Fruit fly (Drosophila melanogaster): ENCODE data around the gene Pi3K92E.

Gene Pi3K92E

DNA sequence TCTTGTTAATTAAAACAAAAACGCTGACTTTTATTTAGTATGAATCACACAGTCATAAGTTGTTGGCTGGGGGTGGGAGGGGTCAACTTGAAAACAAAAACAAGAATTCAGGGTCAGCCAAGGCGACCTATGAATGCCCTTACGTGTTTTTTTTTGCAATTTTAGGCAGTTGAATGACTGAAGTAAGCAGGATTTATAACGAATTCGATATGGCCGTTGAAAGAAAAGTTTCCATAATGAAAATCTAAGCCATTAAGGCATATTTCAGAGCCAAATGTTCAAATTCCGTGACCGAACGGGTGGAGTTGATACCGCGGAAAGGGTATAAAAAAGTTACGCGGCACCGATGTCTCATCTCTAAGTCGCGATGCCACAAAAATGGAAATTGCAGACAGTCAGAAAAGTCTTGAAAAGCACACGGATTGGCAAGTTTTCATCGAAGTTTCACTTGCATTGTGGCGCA, 517 bp downstream of the Pi3K92E start (continued):
- TF ChIP-seq Fer1 (GFP tag; optimal IDR thresholded peaks at IDR 0.05): peak; percentile 78
- TF ChIP-seq CG2202 (tag; optimal IDR thresholded peaks at IDR 0.05): peak; percentile 32
- TF ChIP-seq CG18476 (GFP tag; optimal IDR thresholded peaks at IDR 0.05): peak; percentile 22
- no peak for TF ChIP-seq CG6175 (GFP tag; IDR thresholded peaks at IDR 0.05)
- peak; percentile 72 for TF ChIP-seq Ptx1 (GFP tag; IDR thresholded peaks at IDR 0.05)
- peak; percentile 54; the same call in 1 of the 3 replicates for TF ChIP-seq CG11456 (GFP tag; IDR thresholded peaks at IDR 0.05)
- TF ChIP-seq nerfin-1 (tag; optimal IDR thresholded peaks at IDR 0.05): no peak
- peak; percentile 87 for TF ChIP-seq ftz-f1 (GFP tag; optimal IDR thresholded peaks at IDR 0.05)
- TF ChIP-seq CG12942 (GFP tag; optimal IDR thresholded peaks at IDR 0.05): peak; percentile 68
- TF ChIP-seq Atf6 (GFP tag; IDR thresholded peaks at IDR 0.05): peak; percentile 75; the same call in 1 of the 2 replicates
- TF ChIP-seq psq (GFP tag; optimal IDR thresholded peaks at IDR 0.05): peak; percentile 5
- peak; percentile 67 for TF ChIP-seq disco-r (GFP tag; optimal IDR thresholded peaks at IDR 0.05)
- peak; percentile 75 for TF ChIP-seq CG9932 (GFP tag; IDR thresholded peaks at IDR 0.05)
- peak; percentile 63; the same call in 1 of the 2 replicates for TF ChIP-seq vvl (GFP tag; IDR thresholded peaks at IDR 0.05)
- peak; percentile 68 for TF ChIP-seq Hsf (GFP tag; optimal IDR thresholded peaks at IDR 0.05)
- no peak for TF ChIP-seq CG14860 (GFP tag; IDR thresholded peaks at IDR 0.05; ENCODE audit: partially characterized antibody)
- TF ChIP-seq luna (GFP tag; optimal IDR thresholded peaks at IDR 0.05): peak; percentile 6
- TF ChIP-seq fru (optimal IDR thresholded peaks at IDR 0.05): no peak
- 0 out of 3 replicates have a peak, but pooled peaks have one; percentile 36 for TF ChIP-seq otp (GFP tag; IDR thresholded peaks at IDR 0.05)
- TF ChIP-seq Ets65A (GFP tag): peak; percentile 93
- peak; percentile 7 for TF ChIP-seq Hmx (GFP tag; optimal IDR thresholded peaks at IDR 0.05)
- TF ChIP-seq tx (GFP tag; optimal IDR thresholded peaks at IDR 0.05): peak; percentile 71
- no peak for TF ChIP-seq CG2129 (GFP tag; IDR thresholded peaks at IDR 0.05; ENCODE audit: partially characterized antibody)
- TF ChIP-seq Deaf1 (tag; optimal IDR thresholded peaks at IDR 0.05): no peak
- no peak for TF ChIP-seq corto (GFP tag; optimal IDR thresholded peaks at IDR 0.05)
- TF ChIP-seq CG31441 (GFP tag; IDR thresholded peaks at IDR 0.05): no peak
- no peak for TF ChIP-seq CG18599 (GFP tag; optimal IDR thresholded peaks at IDR 0.05)
- peak; percentile 44 for TF ChIP-seq pnt (GFP tag; optimal IDR thresholded peaks at IDR 0.05)
- peak; percentile 43 for TF ChIP-seq CG6854 (GFP tag; optimal IDR thresholded peaks at IDR 0.05)
- peak; percentile 30 for TF ChIP-seq eyg (GFP tag; optimal IDR thresholded peaks at IDR 0.05)
- TF ChIP-seq zfh1 (GFP tag; IDR thresholded peaks at IDR 0.05): peak; percentile 62
- peak; percentile 85 for TF ChIP-seq sug (tag; optimal IDR thresholded peaks at IDR 0.05)
- TF ChIP-seq esg (GFP tag; conservative IDR thresholded peaks at IDR 0.05): peak; percentile 46
- TF ChIP-seq row (GFP tag; IDR thresholded peaks at IDR 0.05): peak; percentile 99
- no peak for TF ChIP-seq CkIIα-i1 (GFP tag; IDR thresholded peaks at IDR 0.05)
- TF ChIP-seq CG18764 (GFP tag; optimal IDR thresholded peaks at IDR 0.05): no peak
- TF ChIP-seq trh (GFP tag; optimal IDR thresholded peaks at IDR 0.05): peak; percentile 33
- TF ChIP-seq GATAe (GFP tag; conservative IDR thresholded peaks at IDR 0.05): no peak
- TF ChIP-seq amos (GFP tag; IDR thresholded peaks at IDR 0.05; ENCODE audit: partially characterized antibody): no peak
- TF ChIP-seq odd (GFP tag; optimal IDR thresholded peaks at IDR 0.05): no peak
- TF ChIP-seq CG14965 (GFP tag; optimal IDR thresholded peaks at IDR 0.05; ENCODE audit: borderline replicate concordance): peak; percentile 29
- no peak for TF ChIP-seq Meics (GFP tag; optimal IDR thresholded peaks at IDR 0.05)
- peak; percentile 91 for TF ChIP-seq sens (GFP tag)
- TF ChIP-seq CG11093 (GFP tag; IDR thresholded peaks at IDR 0.05): 0 out of 3 replicates have a peak, but pooled peaks have one; percentile 39
- peak; percentile 95 for TF ChIP-seq CG10274 (GFP tag; optimal IDR thresholded peaks at IDR 0.05)
- TF ChIP-seq D (optimal IDR thresholded peaks at IDR 0.05): no peak
- TF ChIP-seq D (GFP tag; optimal IDR thresholded peaks at IDR 0.05): peak; percentile 42
- TF ChIP-seq az2 (GFP tag; optimal IDR thresholded peaks at IDR 0.05): peak; percentile 67
- 0 out of 2 replicates have a peak, but pooled peaks have one; percentile 21 for TF ChIP-seq CG1024 (GFP tag; IDR thresholded peaks at IDR 0.05)
- TF ChIP-seq E2f1 (GFP tag; IDR thresholded peaks at IDR 0.05): peak; percentile 58; the same call in 1 of the 2 replicates
- peak; percentile 21 for TF ChIP-seq CG3163 (GFP tag; optimal IDR thresholded peaks at IDR 0.05)
- no peak for TF ChIP-seq sc (optimal IDR thresholded peaks at IDR 0.05)
- TF ChIP-seq sc (GFP tag; optimal IDR thresholded peaks at IDR 0.05): no peak

Measured in whole organism, embryonic.